Worm (Caenorhabditis elegans) whole organism, L1 larva: ENCODE results near the gene tbc-14.
A peak's percentile ranks its signal among the peaks of the same experiment; 100 is the strongest.

Experiments used
- alr-1 ChIP-seq: fragments of 200-800 bp; sonication (Bioruptor generic); optimal IDR thresholded peaks from 2 replicates; lab custom pipeline; 2018; ENCODE audit warnings: borderline replicate concordance, mild to moderate bottlenecking, missing genetic modification characterization, missing compliant biosample characterization
- aly-2 ChIP-seq: fragments of 150-350 bp; optimal IDR thresholded peaks from 2 replicates; lab custom pipeline; 2014; ENCODE audit warnings: missing biosample characterization, missing genetic modification characterization
- ceh-8 ChIP-seq: fragments of 200-800 bp; sonication (Bioruptor generic); optimal IDR thresholded peaks from 2 replicates; lab custom pipeline; 2018; ENCODE audit warnings: mild to moderate bottlenecking, missing genetic modification characterization, moderate library complexity, missing compliant biosample characterization
- fos-1 ChIP-seq: fragments of 150-350 bp; optimal IDR thresholded peaks from 2 replicates; lab custom pipeline; 2014; ENCODE audit warnings: missing biosample characterization, missing genetic modification characterization
- swsn-7 ChIP-seq: sonication (generic microtip); optimal IDR thresholded peaks from 2 replicates; lab custom pipeline; 2016; ENCODE audit warnings: missing genetic modification characterization, missing compliant biosample characterization
- unc-62 ChIP-seq: fragments of 150-350 bp; optimal IDR thresholded peaks from 2 replicates; lab custom pipeline; 2014; ENCODE audit warnings: missing biosample characterization, missing genetic modification reagents, missing genetic modification characterization

ce11 chrII:13469043-13469652 lies 21.8 kb upstream of the tbc-14 start, which contains the start of gene E01G4.3:
- TF ChIP-seq ceh-8 (GFP tag; lab: Kevin White, UChicago): no peak
- TF ChIP-seq aly-2 (tag; lab: Kevin White, UChicago): no peak
- TF ChIP-seq fos-1 (tag; lab: Kevin White, UChicago): no peak
- TF ChIP-seq alr-1: no peak
- TF ChIP-seq swsn-7: peak; percentile 32
- no peak for TF ChIP-seq unc-62 (GFP tag; lab: Kevin White, UChicago)
